Fruit fly (Drosophila melanogaster): ENCODE results near the gene alph.

alph gene

DNA sequence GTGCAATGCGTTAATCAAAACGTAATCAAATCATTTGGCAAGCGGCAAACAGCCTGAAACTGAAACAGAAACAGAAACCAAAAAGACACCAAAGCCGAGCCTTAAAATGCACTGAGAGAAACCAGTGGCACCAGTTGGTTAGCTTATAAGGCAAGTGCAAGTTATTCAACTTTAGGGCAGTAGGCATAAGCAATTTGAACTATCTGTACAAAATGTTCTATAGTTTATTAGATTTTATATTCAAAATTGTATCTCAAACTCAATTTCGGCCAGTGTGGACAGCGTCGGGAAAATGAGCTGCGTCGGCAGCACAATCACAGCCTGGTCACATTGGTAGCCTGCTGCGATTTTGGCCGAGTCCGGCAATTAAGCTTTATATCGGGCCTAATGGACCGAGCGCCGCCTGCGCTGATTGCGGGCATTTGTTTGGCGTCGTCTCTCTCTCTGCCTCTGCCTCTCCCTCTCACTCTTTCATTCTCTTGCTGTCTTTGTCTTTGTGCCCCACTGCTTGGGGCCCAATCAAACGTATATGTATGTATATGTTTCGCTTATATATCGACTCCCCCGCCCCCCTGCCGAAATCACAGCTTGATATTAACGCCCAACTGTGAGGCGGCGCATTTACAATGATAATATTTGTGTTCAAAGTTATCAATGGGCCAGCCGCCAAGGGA is 24.5 kb upstream of the alph start (continued):
- TF ChIP-seq CG18619 (GFP tag; optimal IDR thresholded peaks at IDR 0.05) = peak; percentile 24
- TF ChIP-seq Vsx1 (GFP tag; optimal IDR thresholded peaks at IDR 0.05) = no peak
- no peak for TF ChIP-seq wek (GFP tag; optimal IDR thresholded peaks at IDR 0.05)
- no peak for TF ChIP-seq sima (GFP tag; optimal IDR thresholded peaks at IDR 0.05)
- TF ChIP-seq onecut (GFP tag; IDR thresholded peaks at IDR 0.05) = peak; percentile 64
- no peak for TF ChIP-seq CG2129 (GFP tag; IDR thresholded peaks at IDR 0.05; ENCODE audit: partially characterized antibody)
- TF ChIP-seq CG10654 (GFP tag; optimal IDR thresholded peaks at IDR 0.05) = peak; percentile 33
- TF ChIP-seq HLH4C (GFP tag; IDR thresholded peaks at IDR 0.05; ENCODE audit: partially characterized antibody) = no peak
- peak; percentile 64 for TF ChIP-seq lmd (GFP tag; IDR thresholded peaks at IDR 0.05)
- TF ChIP-seq gsb (GFP tag; IDR thresholded peaks at IDR 0.05) = 0 out of 2 replicates have a peak, but pooled peaks have one; percentile 29
- TF ChIP-seq MBD-R2 (GFP tag; IDR thresholded peaks at IDR 0.05) = no peak
- no peak for TF ChIP-seq bowl (GFP tag; IDR thresholded peaks at IDR 0.05)
- no peak for TF ChIP-seq tup (GFP tag; optimal IDR thresholded peaks at IDR 0.05)
- TF ChIP-seq Doc3 (GFP tag; IDR thresholded peaks at IDR 0.05; ENCODE audit: partially characterized antibody) = no peak
- no peak for TF ChIP-seq tx (GFP tag; optimal IDR thresholded peaks at IDR 0.05)
- no peak for TF ChIP-seq crp (GFP tag; optimal IDR thresholded peaks at IDR 0.05)
- TF ChIP-seq Trl (optimal IDR thresholded peaks at IDR 0.05) = peak in 1 of 2 experiments; percentile 5
- peak; percentile 43 for TF ChIP-seq Trl (GFP tag; optimal IDR thresholded peaks at IDR 0.05)
- peak; percentile 46 for TF ChIP-seq CG33557 (GFP tag; optimal IDR thresholded peaks at IDR 0.05)
- TF ChIP-seq Jarid2 (GFP tag; optimal IDR thresholded peaks at IDR 0.05) = no peak
- TF ChIP-seq CG7987 (GFP tag; optimal IDR thresholded peaks at IDR 0.05) = no peak
- peak; percentile 21 for TF ChIP-seq caup (GFP tag; optimal IDR thresholded peaks at IDR 0.05; ENCODE audit: severe bottlenecking)
- peak; percentile 68 for TF ChIP-seq unpg (GFP tag; optimal IDR thresholded peaks at IDR 0.05)
- peak; percentile 66 for TF ChIP-seq Xbp1 (GFP tag; optimal IDR thresholded peaks at IDR 0.05)
- TF ChIP-seq toy (GFP tag; IDR thresholded peaks at IDR 0.05) = no peak
- TF ChIP-seq cad (GFP tag; optimal IDR thresholded peaks at IDR 0.05) = no peak
- peak; percentile 98 for TF ChIP-seq Awh (GFP tag; IDR thresholded peaks at IDR 0.05)
- peak; percentile 71; the same call in 2 of the 3 replicates for TF ChIP-seq ken (GFP tag; IDR thresholded peaks at IDR 0.05)
- TF ChIP-seq kah (GFP tag; optimal IDR thresholded peaks at IDR 0.05) = no peak
- peak; percentile 43 for TF ChIP-seq Six4 (GFP tag; optimal IDR thresholded peaks at IDR 0.05)
- TF ChIP-seq CG1832 (GFP tag; optimal IDR thresholded peaks at IDR 0.05) = peak; percentile 60
- TF ChIP-seq MTF-1 (GFP tag; optimal IDR thresholded peaks at IDR 0.05; ENCODE audit: borderline replicate concordance) = peak; percentile 38
- peak; percentile 57 for TF ChIP-seq CG12391 (tag; optimal IDR thresholded peaks at IDR 0.05)
- TF ChIP-seq CG14667 (GFP tag; IDR thresholded peaks at IDR 0.05) = peak; percentile 47; the same call in 1 of the 2 replicates
- peak; percentile 70 for TF ChIP-seq CG30431 (GFP tag; optimal IDR thresholded peaks at IDR 0.05)
- TF ChIP-seq Hsf (GFP tag; optimal IDR thresholded peaks at IDR 0.05) = peak; percentile 45
- TF ChIP-seq repo (GFP tag; optimal IDR thresholded peaks at IDR 0.05) = peak; percentile 35
- TF ChIP-seq knrl (GFP tag; IDR thresholded peaks at IDR 0.05; ENCODE audit: partially characterized antibody) = no peak
- no peak for TF ChIP-seq bigmax (GFP tag; optimal IDR thresholded peaks at IDR 0.05)
- no peak for TF ChIP-seq ERR (GFP tag; optimal IDR thresholded peaks at IDR 0.05)
- no peak for TF ChIP-seq crc (GFP tag; optimal IDR thresholded peaks at IDR 0.05)
- no peak for TF ChIP-seq CG6683 (GFP tag; optimal IDR thresholded peaks at IDR 0.05)
- TF ChIP-seq bsh (GFP tag; optimal IDR thresholded peaks at IDR 0.05) = peak in 1 of 2 experiments; percentile 77
- TF ChIP-seq Scr (GFP tag; IDR thresholded peaks at IDR 0.05; ENCODE audit: partially characterized antibody) = no peak
- TF ChIP-seq Kr (GFP tag; optimal IDR thresholded peaks at IDR 0.05) = no peak
- TF ChIP-seq CG8765 (GFP tag; IDR thresholded peaks at IDR 0.05) = peak; percentile 77
- no peak for TF ChIP-seq CG9876 (GFP tag; optimal IDR thresholded peaks at IDR 0.05)
- 0 out of 2 replicates have a peak, but pooled peaks have one; percentile 18 for TF ChIP-seq Rfx (GFP tag; IDR thresholded peaks at IDR 0.05)
- TF ChIP-seq Spps (tag; optimal IDR thresholded peaks at IDR 0.05) = peak; percentile 52

Measured in whole organism, embryonic.